Worm (Caenorhabditis elegans) whole organism, L2 larva: ENCODE measurements around the gene cpna-4.
A peak's percentile ranks its signal among the peaks of the same experiment; 100 is the strongest.

Experiments used
- C34F6.9 ChIP-seq: fragments of 150-350 bp; optimal IDR thresholded peaks from 2 replicates; lab custom pipeline; 2014; ENCODE audit warnings: missing biosample characterization, missing genetic modification characterization
- F13H6.1 ChIP-seq: sonication (generic microtip); optimal IDR thresholded peaks from 2 replicates; lab custom pipeline; 2016; ENCODE audit warnings: missing genetic modification characterization, missing compliant biosample characterization
- R02D3.7 ChIP-seq: fragments of 150-350 bp; optimal IDR thresholded peaks from 2 replicates; lab custom pipeline; 2014; ENCODE audit warnings: missing biosample characterization, missing genetic modification characterization
- Y55F3AM.14 ChIP-seq: fragments of 200-800 bp; sonication (Bioruptor generic); optimal IDR thresholded peaks from 2 replicates; lab custom pipeline; 2018; ENCODE audit warnings: mild to moderate bottlenecking, missing genetic modification characterization, missing compliant biosample characterization
- alr-1 ChIP-seq: fragments of 150-350 bp; optimal IDR thresholded peaks from 2 replicates; lab custom pipeline; 2014; ENCODE audit warnings: missing biosample characterization, missing genetic modification characterization
- aly-2 ChIP-seq: fragments of 150-350 bp; optimal IDR thresholded peaks from 2 replicates; lab custom pipeline; 2014; ENCODE audit warnings: missing biosample characterization, missing genetic modification characterization
- ama-1 ChIP-seq: fragments of 150-350 bp; optimal IDR thresholded peaks from 2 replicates; lab custom pipeline; 2018; ENCODE audit warnings: inconsistent platforms
- blmp-1 ChIP-seq: sonication (generic microtip); optimal IDR thresholded peaks from 2 replicates; lab custom pipeline; 2017; ENCODE audit warnings: missing genetic modification characterization, mild to moderate bottlenecking, missing compliant biosample characterization, antibody characterized with exemption, moderate library complexity; ENCODE audit not compliant: insufficient read depth
- ceh-16 ChIP-seq: fragments of 150-350 bp; optimal IDR thresholded peaks from 2 replicates; lab custom pipeline; 2014; ENCODE audit warnings: missing biosample characterization, missing genetic modification characterization
- crh-2 ChIP-seq: sonication (generic microtip); optimal IDR thresholded peaks from 2 replicates; lab custom pipeline; 2017; ENCODE audit warnings: missing biosample characterization, missing genetic modification characterization
- dmd-4 ChIP-seq: sonication (generic microtip); optimal IDR thresholded peaks from 2 replicates; lab custom pipeline; 2017; ENCODE audit warnings: missing biosample characterization, missing genetic modification characterization
- egl-27 ChIP-seq: sonication (generic microtip); optimal IDR thresholded peaks from 3 replicates; lab custom pipeline; 2017; ENCODE audit warnings: missing biosample characterization, missing genetic modification reagents, missing genetic modification characterization
- elt-1 ChIP-seq: fragments of 150-350 bp; optimal IDR thresholded peaks from 2 replicates; lab custom pipeline; 2014; ENCODE audit warnings: missing biosample characterization, missing genetic modification characterization
- elt-3 ChIP-seq: sonication (generic microtip); optimal IDR thresholded peaks from 2 replicates; lab custom pipeline; 2017; ENCODE audit warnings: missing biosample characterization, missing genetic modification characterization
- fos-1 ChIP-seq: fragments of 150-350 bp; optimal IDR thresholded peaks from 2 replicates; lab custom pipeline; 2014; ENCODE audit warnings: missing biosample characterization, missing genetic modification characterization
- gmeb-1 ChIP-seq: fragments of 150-350 bp; optimal IDR thresholded peaks from 2 replicates; lab custom pipeline; 2014; ENCODE audit warnings: missing biosample characterization, missing genetic modification characterization
- mbf-1 ChIP-seq: sonication (generic microtip); optimal IDR thresholded peaks from 2 replicates; lab custom pipeline; 2017; ENCODE audit warnings: missing biosample characterization, missing genetic modification characterization
- mdl-1 ChIP-seq, 2 experiments: fragments of 150-350 bp in 1 of 2; sonication (generic microtip) in 1 of 2; optimal IDR thresholded peaks; 2 replicates each; lab custom pipeline; 2017; ENCODE audit warnings: missing biosample characterization in 2 of 2, missing genetic modification characterization in 2 of 2
- nhr-21 ChIP-seq: fragments of 150-350 bp; optimal IDR thresholded peaks from 2 replicates; lab custom pipeline; 2014; ENCODE audit warnings: missing biosample characterization, missing genetic modification characterization
- nhr-23 ChIP-seq: fragments of 150-350 bp; optimal IDR thresholded peaks from 2 replicates; lab custom pipeline; 2014; ENCODE audit warnings: missing biosample characterization, missing genetic modification reagents, missing genetic modification characterization
- nhr-237 ChIP-seq: fragments of 150-350 bp; optimal IDR thresholded peaks from 2 replicates; lab custom pipeline; 2014; ENCODE audit warnings: missing biosample characterization, missing genetic modification characterization
- nhr-25 ChIP-seq: fragments of 150-350 bp; sonication (generic microtip); optimal IDR thresholded peaks from 3 replicates; lab custom pipeline; 2014; ENCODE audit warnings: missing biosample characterization, missing genetic modification characterization
- nhr-77 ChIP-seq: fragments of 150-350 bp; optimal IDR thresholded peaks from 2 replicates; lab custom pipeline; 2014; ENCODE audit warnings: missing biosample characterization, missing genetic modification characterization
- sem-4 ChIP-seq: fragments of 150-350 bp; optimal IDR thresholded peaks from 2 replicates; lab custom pipeline; 2014; ENCODE audit warnings: missing biosample characterization, missing genetic modification reagents, missing genetic modification characterization
- skn-1 ChIP-seq: sonication (generic microtip); optimal IDR thresholded peaks from 2 replicates; lab custom pipeline; 2017; ENCODE audit warnings: missing biosample characterization, missing genetic modification characterization
- sma-3 ChIP-seq: sonication (generic microtip); optimal IDR thresholded peaks from 2 replicates; lab custom pipeline; 2016; ENCODE audit warnings: missing genetic modification reagents, missing genetic modification characterization, missing compliant biosample characterization
- sma-9 ChIP-seq, 2 experiments: fragments of 150-350 bp in 1 of 2; sonication (generic microtip) in 1 of 2; optimal IDR thresholded peaks; 2 replicates each; lab custom pipeline; 2014 to 2016; ENCODE audit warnings: missing genetic modification characterization in 2 of 2, mild to moderate bottlenecking in 1 of 2, missing biosample characterization in 1 of 2, missing compliant biosample characterization in 1 of 2, missing genetic modification reagents in 1 of 2, moderate library complexity in 1 of 2
- snpc-4 ChIP-seq: fragments of 150-350 bp; optimal IDR thresholded peaks from 2 replicates; lab custom pipeline; 2014; ENCODE audit warnings: missing biosample characterization, missing genetic modification characterization
- unc-39 ChIP-seq: fragments of 150-350 bp; optimal IDR thresholded peaks from 2 replicates; lab custom pipeline; 2014; ENCODE audit warnings: missing biosample characterization, missing genetic modification characterization
- unc-62 ChIP-seq: fragments of 150-350 bp; optimal IDR thresholded peaks from 2 replicates; lab custom pipeline; 2014; ENCODE audit warnings: missing biosample characterization, missing genetic modification reagents, missing genetic modification characterization
- zag-1 ChIP-seq: fragments of 150-350 bp; optimal IDR thresholded peaks from 2 replicates; lab custom pipeline; 2014; ENCODE audit warnings: missing biosample characterization, missing genetic modification characterization
- ztf-1 ChIP-seq: fragments of 200-800 bp; sonication (Bioruptor generic); conservative IDR thresholded peaks from 2 replicates; pipeline ENCODE4 v1.3.6; 2022; ENCODE audit warnings: missing genetic modification characterization, missing compliant biosample characterization
- ztf-4 ChIP-seq: fragments of 150-350 bp; optimal IDR thresholded peaks from 2 replicates; lab custom pipeline; 2014; ENCODE audit warnings: missing biosample characterization, missing genetic modification characterization

cpna-4 gene

ce11 chrIV:15385181-15385580, 23.8 kb downstream of the cpna-4 start (continued):
- TF ChIP-seq crh-2 (tag; lab: Kevin White, UChicago): no peak

ce11 chrIV:15390927-15391326, 29.6 kb downstream of the cpna-4 start, which contains the start of gene Y73F8A.1159:
Gene Y73F8A.1159 (minus strand): TSS chrIV:15391027.
- no peak for TF ChIP-seq sma-9 (GFP tag; optimal IDR thresholded peaks at IDR 0.05; lab: Kevin White, UChicago)
- no peak for TF ChIP-seq sma-9 (tag; optimal IDR thresholded peaks at IDR 0.05; lab: Kevin White, UChicago)
- no peak for TF ChIP-seq mbf-1
- no peak for TF ChIP-seq aly-2 (tag; lab: Kevin White, UChicago)
- no peak for TF ChIP-seq nhr-77
- TF ChIP-seq C34F6.9 (tag; lab: Kevin White, UChicago): no peak
- no peak for TF ChIP-seq sem-4 (tag; lab: Kevin White, UChicago)

- TF ChIP-seq unc-39 (tag; lab: Kevin White, UChicago) (no peak), nhr-23 (no peak), nhr-237 (tag; lab: Kevin White, UChicago) (no peak), ztf-4 (tag; lab: Kevin White, UChicago) (no peak), dmd-4 (no peak), unc-62 (GFP tag; lab: Kevin White, UChicago) (no peak), snpc-4 (no peak), sma-9 (GFP tag; optimal IDR thresholded peaks at IDR 0.05; lab: Kevin White, UChicago) (peak; percentile 35), sma-9 (tag; optimal IDR thresholded peaks at IDR 0.05; lab: Kevin White, UChicago) (no peak), nhr-77 (no peak), blmp-1 (tag; lab: Kevin White, UChicago) (no peak), aly-2 (tag; lab: Kevin White, UChicago) (no peak), F13H6.1 (tag; lab: Kevin White, UChicago) (no peak), fos-1 (tag; lab: Kevin White, UChicago) (peak; percentile 36), zag-1 (tag; lab: Kevin White, UChicago) (no peak)
These were observed 30.2 kb downstream of the cpna-4 start for ce11 chrIV:15391549-15391948.

ce11 chrIV:15393186-15393585, 31.8 kb downstream of the cpna-4 start:
- TF ChIP-seq crh-2 (tag; lab: Kevin White, UChicago): peak; percentile 5
- no peak for TF ChIP-seq alr-1 (tag; lab: Kevin White, UChicago)
- no peak for TF ChIP-seq Y55F3AM.14 (GFP tag; lab: Kevin White, UChicago)
- TF ChIP-seq mdl-1 (tag; optimal IDR thresholded peaks at IDR 0.05; lab: Kevin White, UChicago): no peak
- TF ChIP-seq sma-9 (GFP tag; optimal IDR thresholded peaks at IDR 0.05; lab: Kevin White, UChicago): peak; percentile 62
- TF ChIP-seq sma-9 (tag; optimal IDR thresholded peaks at IDR 0.05; lab: Kevin White, UChicago): no peak
- peak; percentile 99 for TF ChIP-seq fos-1 (tag; lab: Kevin White, UChicago)
- no peak for TF ChIP-seq elt-3 (tag; lab: Kevin White, UChicago)
- no peak for TF ChIP-seq nhr-25
- TF ChIP-seq, all 48 proteins: peak for 3

ce11 chrIV:15394544-15395125, 33.3 kb downstream of the cpna-4 start:
- TF ChIP-seq snpc-4 (peak; percentile 9), nhr-21 (tag; lab: Kevin White, UChicago) (no peak), nhr-237 (tag; lab: Kevin White, UChicago) (no peak), R02D3.7 (tag; lab: Kevin White, UChicago) (no peak), fos-1 (tag; lab: Kevin White, UChicago) (peak; percentile 49), ztf-4 (tag; lab: Kevin White, UChicago) (no peak)

- TF ChIP-seq mbf-1: no peak
- TF ChIP-seq fos-1 (tag; lab: Kevin White, UChicago): peak; percentile 42
- peak; percentile 34 for TF ChIP-seq sma-9 (GFP tag; optimal IDR thresholded peaks at IDR 0.05; lab: Kevin White, UChicago)
- TF ChIP-seq sma-9 (tag; optimal IDR thresholded peaks at IDR 0.05; lab: Kevin White, UChicago): no peak
- TF ChIP-seq nhr-21 (tag; lab: Kevin White, UChicago): peak; percentile 4
- TF ChIP-seq ztf-4 (tag; lab: Kevin White, UChicago): no peak
- TF ChIP-seq gmeb-1 (tag; lab: Kevin White, UChicago): peak; percentile 34
- TF ChIP-seq, all 48 proteins: peak for 4
These were observed 34.0 kb downstream of the cpna-4 start for ce11 chrIV:15395260-15395844.

ce11 chrIV:15398643-15399042, 37.3 kb downstream of the cpna-4 start:
- TF ChIP-seq nhr-21 (tag; lab: Kevin White, UChicago) (peak; percentile 83), sma-9 (GFP tag; optimal IDR thresholded peaks at IDR 0.05; lab: Kevin White, UChicago) (peak; percentile 62), sma-9 (tag; optimal IDR thresholded peaks at IDR 0.05; lab: Kevin White, UChicago) (no peak), gmeb-1 (tag; lab: Kevin White, UChicago) (peak; percentile 69), unc-62 (GFP tag; lab: Kevin White, UChicago) (no peak), skn-1 (no peak), F13H6.1 (tag; lab: Kevin White, UChicago) (no peak), ztf-1 (GFP tag; lab: Robert Waterston, UW) (no peak), sma-3 (GFP tag; lab: Kevin White, UChicago) (peak; percentile 73), egl-27 (peak; percentile 56), snpc-4 (no peak), blmp-1 (tag; lab: Kevin White, UChicago) (peak; percentile 73), fos-1 (tag; lab: Kevin White, UChicago) (peak; percentile 25), nhr-23 (no peak), zag-1 (tag; lab: Kevin White, UChicago) (no peak), dmd-4 (no peak), nhr-25 (peak; percentile 86), ama-1 (lab: Kevin White, UChicago) (no peak), ceh-16 (no peak), elt-1 (tag; lab: Kevin White, UChicago) (no peak), mbf-1 (no peak), unc-39 (tag; lab: Kevin White, UChicago) (no peak), ztf-4 (tag; lab: Kevin White, UChicago) (no peak), nhr-77 (no peak), Y55F3AM.14 (GFP tag; lab: Kevin White, UChicago) (no peak), elt-3 (tag; lab: Kevin White, UChicago) (no peak)
